Fruit fly (Drosophila melanogaster): Measurements from ENCODE around the gene CG32579.

CG32579 gene

dm6 chrX:16331562-16332233 lies 8.6 kb downstream of the CG32579 start:
- TF ChIP-seq CG17801 (GFP tag; optimal IDR thresholded peaks at IDR 0.05; ENCODE audit: partially characterized antibody) = no peak

- TF ChIP-seq CG17801 (GFP tag; optimal IDR thresholded peaks at IDR 0.05; ENCODE audit: partially characterized antibody) = peak; percentile 93
Observed at dm6 chrX:16332615-16333288, 9.7 kb downstream of the CG32579 start.

dm6 chrX:16333434-16334141 lies 10.5 kb downstream of the CG32579 start, which contains the start of the genes CG9921 and Dsp1:
TSS of gene CG9921 (minus strand) at chrX:16333600.
TSS of gene Dsp1 (plus strand) at chrX:16333612.
- peak; percentile 55 for TF ChIP-seq CG17801 (GFP tag; optimal IDR thresholded peaks at IDR 0.05; ENCODE audit: partially characterized antibody)

dm6 chrX:16334251-16334860 lies 11.3 kb downstream of the CG32579 start:
- TF ChIP-seq CG17801 (GFP tag; optimal IDR thresholded peaks at IDR 0.05; ENCODE audit: partially characterized antibody) = no peak

dm6 chrX:16335107-16335642 lies 12.1 kb downstream of the CG32579 start:
- peak; percentile 66 for TF ChIP-seq CG17801 (GFP tag; optimal IDR thresholded peaks at IDR 0.05; ENCODE audit: partially characterized antibody)

dm6 chrX:16350062-16350461 lies 27.0 kb downstream of the CG32579 start, which contains the start of gene sl:
TSS of gene sl (plus strand) at chrX:16350315.
- no peak for TF ChIP-seq CG17801 (GFP tag; optimal IDR thresholded peaks at IDR 0.05; ENCODE audit: partially characterized antibody)

- TF ChIP-seq CG17801 (GFP tag; optimal IDR thresholded peaks at IDR 0.05; ENCODE audit: partially characterized antibody) = peak; percentile 94
Observed at dm6 chrX:16358670-16359320, 35.7 kb downstream of the CG32579 start, which contains the start of the genes U2af50 and PIG-Q. TSS of gene U2af50 (minus strand) at chrX:16359039. TSS of gene PIG-Q (plus strand) at chrX:16359143.

- no peak for TF ChIP-seq CG17801 (GFP tag; optimal IDR thresholded peaks at IDR 0.05; ENCODE audit: partially characterized antibody)
Observed at dm6 chrX:16361306-16361705, 38.2 kb downstream of the CG32579 start, which contains the start of gene nonA. TSS of gene nonA (plus strand) at chrX:16361569.

dm6 chrX:16368585-16368984 lies 45.5 kb downstream of the CG32579 start:
- no peak for TF ChIP-seq CG17801 (GFP tag; optimal IDR thresholded peaks at IDR 0.05; ENCODE audit: partially characterized antibody)

- TF ChIP-seq CG17801 (GFP tag; optimal IDR thresholded peaks at IDR 0.05; ENCODE audit: partially characterized antibody) = no peak
Observed at dm6 chrX:16371923-16372322, 48.8 kb downstream of the CG32579 start.

- peak; percentile 64 for TF ChIP-seq CG17801 (GFP tag; optimal IDR thresholded peaks at IDR 0.05; ENCODE audit: partially characterized antibody)
Observed at dm6 chrX:16372492-16373350, 49.6 kb downstream of the CG32579 start, which contains the start of gene Fur2. TSS of gene Fur2 (plus strand) at chrX:16373086.

- TF ChIP-seq CG17801 (GFP tag; optimal IDR thresholded peaks at IDR 0.05; ENCODE audit: partially characterized antibody) = no peak
Observed at dm6 chrX:16373541-16373940, 50.5 kb downstream of the CG32579 start.

dm6 chrX:16374059-16374458 lies 51.0 kb downstream of the CG32579 start:
- no peak for TF ChIP-seq CG17801 (GFP tag; optimal IDR thresholded peaks at IDR 0.05; ENCODE audit: partially characterized antibody)
